Worm (Caenorhabditis elegans) whole organism, young adult: ENCODE measurements around the gene C05D12.3.

ENCODE experiments used
- ama-1 ChIP-seq, 3 experiments: fragments of 150-350 bp in 1 of 3; sonication (generic microtip) in 2 of 3; optimal IDR thresholded peaks; 2 replicates each; lab custom pipeline; 2014 to 2018; ENCODE audit warnings: missing biosample characterization in 2 of 3, missing genetic modification characterization in 2 of 3, missing genetic modification reagents in 2 of 3
- ceh-91 ChIP-seq: fragments of 200-800 bp; sonication (Bioruptor generic); IDR thresholded peaks from 2 replicates; pipeline ENCODE4 v1.3.6; 2022; ENCODE audit warnings: missing genetic modification reagents, missing genetic modification characterization, missing compliant biosample characterization
- dox-1 ChIP-seq: fragments of 200-800 bp; sonication (Bioruptor generic); IDR thresholded peaks from 2 replicates; pipeline ENCODE4 v1.3.6; 2022; ENCODE audit warnings: missing genetic modification reagents, missing genetic modification characterization, missing compliant biosample characterization
- let-607 ChIP-seq, 2 experiments: fragments of 200-800 bp in 1 of 2; sonication (Bioruptor generic) in 1 of 2; sonication (generic microtip) in 1 of 2; optimal IDR thresholded peaks; 2 replicates each; lab custom pipeline; 2016 to 2018; ENCODE audit warnings: mild to moderate bottlenecking in 2 of 2, missing compliant biosample characterization in 2 of 2, missing genetic modification characterization in 2 of 2, moderate library complexity in 2 of 2, missing genotype in 1 of 2
- nhr-120 ChIP-seq: fragments of 200-800 bp; sonication (Bioruptor generic); IDR thresholded peaks from 2 replicates; pipeline ENCODE4 v1.3.6; 2022; ENCODE audit warnings: missing genetic modification characterization, missing compliant biosample characterization
- pha-4 ChIP-seq: fragments of 150-350 bp; sonication (generic microtip); optimal IDR thresholded peaks from 2 replicates; lab custom pipeline; 2014; ENCODE audit warnings: missing biosample characterization, missing genetic modification reagents, missing genetic modification characterization
- somi-1 ChIP-seq: fragments of 200-800 bp; sonication (Bioruptor generic); optimal IDR thresholded peaks from 2 replicates; lab custom pipeline; 2018; ENCODE audit warnings: mild to moderate bottlenecking, missing genetic modification characterization, missing compliant biosample characterization
- tbx-9 ChIP-seq: sonication (generic microtip); optimal IDR thresholded peaks from 2 replicates; lab custom pipeline; 2016; ENCODE audit warnings: borderline replicate concordance, missing genetic modification characterization, inconsistent platforms, missing compliant biosample characterization

ce11 chrII:11417999-11418398, 7.1 kb upstream of the C05D12.3 start, which contains the start of gene C05D12.2:
- no peak for TF ChIP-seq somi-1 (GFP tag; lab: Kevin White, UChicago)
- no peak for TF ChIP-seq pha-4
- TF ChIP-seq dox-1 (GFP tag; lab: Robert Waterston, UW): no peak
- TF ChIP-seq ceh-91 (GFP tag; lab: Robert Waterston, UW): no peak
- no peak for TF ChIP-seq let-607 (tag; optimal IDR thresholded peaks at IDR 0.05; lab: Kevin White, UChicago)
- no peak for TF ChIP-seq nhr-120
- no peak for TF ChIP-seq ama-1 (optimal IDR thresholded peaks at IDR 0.05; lab: Kevin White, UChicago)
- TF ChIP-seq ama-1 (GFP tag; optimal IDR thresholded peaks at IDR 0.05; lab: Kevin White, UChicago): no peak
- no peak for TF ChIP-seq tbx-9 (tag; lab: Kevin White, UChicago)
